Worm (Caenorhabditis elegans): Measurements from ENCODE around the gene rle-1.

DNA sequence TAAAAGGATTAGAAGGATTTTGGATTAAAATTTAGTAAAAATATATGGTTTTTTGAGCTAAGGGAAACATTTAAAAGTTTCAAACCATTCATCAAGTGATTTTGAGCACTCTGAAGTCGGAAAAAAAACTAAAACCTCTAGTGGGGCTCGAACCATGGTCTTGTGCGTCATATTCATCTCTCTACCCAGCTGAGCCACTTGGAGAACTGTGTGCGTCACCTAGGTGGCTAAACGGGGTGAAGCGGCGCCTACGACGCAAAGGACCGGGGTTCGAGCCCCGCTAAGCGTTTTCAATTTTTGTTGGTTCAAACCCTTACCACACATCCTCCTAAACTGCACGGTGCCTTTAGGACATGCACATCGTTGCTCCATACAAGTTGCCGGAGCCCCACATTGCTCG is 24.3 kb downstream of the rle-1 start:
- TF ChIP-seq klf-2 (GFP tag; conservative IDR thresholded peaks at IDR 0.05) (no peak), ztf-29 (GFP tag; IDR thresholded peaks at IDR 0.05) (no peak), tab-1 (GFP tag; IDR thresholded peaks at IDR 0.05) (no peak), med-1 (GFP tag; optimal IDR thresholded peaks at IDR 0.05; ENCODE audit: insufficient read depth) (no peak), flt-1 (GFP tag; IDR thresholded peaks at IDR 0.05) (no peak), ref-1 (GFP tag; conservative IDR thresholded peaks at IDR 0.05) (no peak), ztf-23 (GFP tag; IDR thresholded peaks at IDR 0.05) (no peak), cog-1 (tag; optimal IDR thresholded peaks at IDR 0.05) (no peak)

Data from whole organism, midembryonic.